Worm (Caenorhabditis elegans) whole organism, late embryonic: Measurements from ENCODE around the gene taf-12.

Experiments
- C08G9.2 ChIP-seq: sonication (generic microtip); optimal IDR thresholded peaks from 2 replicates; lab custom pipeline; 2016; ENCODE audit warnings: mild to moderate bottlenecking, missing genetic modification characterization, moderate library complexity, missing compliant biosample characterization
- F13H6.1 ChIP-seq: sonication (generic microtip); optimal IDR thresholded peaks from 2 replicates; lab custom pipeline; 2016; ENCODE audit warnings: missing genetic modification characterization, missing compliant biosample characterization
- K02D7.2 ChIP-seq: sonication (generic microtip); optimal IDR thresholded peaks from 2 replicates; lab custom pipeline; 2017; ENCODE audit warnings: mild to moderate bottlenecking, missing genetic modification characterization, missing compliant biosample characterization
- T23F11.4 ChIP-seq: fragments of 200-800 bp; sonication (Bioruptor generic); optimal IDR thresholded peaks from 2 replicates; lab custom pipeline; 2018; ENCODE audit warnings: mild to moderate bottlenecking, missing genetic modification characterization, missing compliant biosample characterization
- Y22D7AL.16 ChIP-seq: sonication (generic microtip); optimal IDR thresholded peaks from 2 replicates; lab custom pipeline; 2016; ENCODE audit warnings: missing genetic modification characterization, missing compliant biosample characterization
- ahr-1 ChIP-seq: sonication (generic microtip); optimal IDR thresholded peaks from 2 replicates; lab custom pipeline; 2016; ENCODE audit warnings: missing genetic modification characterization, missing compliant biosample characterization
- ama-1 ChIP-seq: fragments of 150-350 bp; optimal IDR thresholded peaks from 2 replicates; lab custom pipeline; 2014
- ceh-14 ChIP-seq: sonication (generic microtip); optimal IDR thresholded peaks from 2 replicates; lab custom pipeline; 2016; ENCODE audit warnings: missing genotype, missing genetic modification characterization, missing compliant biosample characterization
- ceh-18 ChIP-seq: sonication (generic microtip); optimal IDR thresholded peaks from 2 replicates; lab custom pipeline; 2016; ENCODE audit warnings: missing genetic modification characterization, missing compliant biosample characterization
- ceh-24 ChIP-seq: sonication (generic microtip); optimal IDR thresholded peaks from 2 replicates; lab custom pipeline; 2016; ENCODE audit warnings: mild to moderate bottlenecking, missing genetic modification characterization, missing compliant biosample characterization
- che-1 ChIP-seq: sonication (generic microtip); optimal IDR thresholded peaks from 2 replicates; lab custom pipeline; 2016; ENCODE audit warnings: mild to moderate bottlenecking, missing genetic modification characterization, missing compliant biosample characterization
- dmd-4 ChIP-seq: sonication (generic microtip); optimal IDR thresholded peaks from 2 replicates; lab custom pipeline; 2016; ENCODE audit warnings: borderline replicate concordance, missing genetic modification characterization, missing compliant biosample characterization
- elt-4 ChIP-seq: sonication (generic microtip); optimal IDR thresholded peaks from 2 replicates; lab custom pipeline; 2016; ENCODE audit warnings: missing genetic modification characterization, missing compliant biosample characterization
- ets-4 ChIP-seq: sonication (generic microtip); optimal IDR thresholded peaks from 2 replicates; lab custom pipeline; 2016; ENCODE audit warnings: missing genetic modification characterization, missing compliant biosample characterization
- fax-1 ChIP-seq: sonication (generic microtip); optimal IDR thresholded peaks from 2 replicates; lab custom pipeline; 2016; ENCODE audit warnings: missing genotype, missing genetic modification characterization, missing compliant biosample characterization
- fkh-6 ChIP-seq: sonication (generic microtip); optimal IDR thresholded peaks from 2 replicates; lab custom pipeline; 2016; ENCODE audit warnings: missing genetic modification characterization, missing compliant biosample characterization
- hlh-13 ChIP-seq: fragments of 200-800 bp; sonication (Bioruptor generic); optimal IDR thresholded peaks from 2 replicates; lab custom pipeline; 2018; ENCODE audit warnings: mild to moderate bottlenecking, missing genetic modification characterization, missing compliant biosample characterization
- hlh-15 ChIP-seq: sonication (generic microtip); optimal IDR thresholded peaks from 2 replicates; lab custom pipeline; 2016; ENCODE audit warnings: missing genetic modification characterization, missing compliant biosample characterization
- hlh-30 ChIP-seq: sonication (generic microtip); optimal IDR thresholded peaks from 2 replicates; lab custom pipeline; 2017; ENCODE audit warnings: antibody characterized with exemption, missing genetic modification characterization, missing compliant biosample characterization; ENCODE audit not compliant: insufficient read depth
- hlh-8 ChIP-seq: sonication (generic microtip); optimal IDR thresholded peaks from 2 replicates; lab custom pipeline; 2016; ENCODE audit warnings: missing genotype, missing genetic modification characterization, missing compliant biosample characterization
- madf-2 ChIP-seq: sonication (generic microtip); optimal IDR thresholded peaks from 2 replicates; lab custom pipeline; 2017; ENCODE audit warnings: missing genetic modification characterization, missing compliant biosample characterization
- mec-3 ChIP-seq: sonication (generic microtip); optimal IDR thresholded peaks from 2 replicates; lab custom pipeline; 2016; ENCODE audit warnings: borderline replicate concordance, missing genetic modification characterization, missing compliant biosample characterization
- nfya-1 ChIP-seq: sonication (generic microtip); optimal IDR thresholded peaks from 2 replicates; lab custom pipeline; 2017; ENCODE audit warnings: missing genetic modification characterization, mild to moderate bottlenecking, missing compliant biosample characterization, antibody characterized with exemption, moderate library complexity
- nhr-232 ChIP-seq: sonication (generic microtip); optimal IDR thresholded peaks from 2 replicates; lab custom pipeline; 2016; ENCODE audit warnings: missing genetic modification characterization, missing compliant biosample characterization
- pag-3 ChIP-seq: sonication (generic microtip); optimal IDR thresholded peaks from 2 replicates; lab custom pipeline; 2016; ENCODE audit warnings: missing compliant biosample characterization, missing genetic modification characterization, borderline replicate concordance
- pax-1 ChIP-seq: fragments of 150-350 bp; optimal IDR thresholded peaks from 2 replicates; lab custom pipeline; 2014; ENCODE audit warnings: missing biosample characterization, missing genetic modification characterization
- pha-2 ChIP-seq: sonication (generic microtip); optimal IDR thresholded peaks from 2 replicates; lab custom pipeline; 2017; ENCODE audit warnings: mild to moderate bottlenecking, missing genetic modification characterization, missing compliant biosample characterization
- pqm-1 ChIP-seq: sonication (generic microtip); optimal IDR thresholded peaks from 2 replicates; lab custom pipeline; 2016; ENCODE audit warnings: missing genetic modification characterization, missing compliant biosample characterization
- ref-2 ChIP-seq: sonication (generic microtip); optimal IDR thresholded peaks from 2 replicates; lab custom pipeline; 2016; ENCODE audit warnings: missing genetic modification characterization, missing compliant biosample characterization
- rnt-1 ChIP-seq: sonication (generic microtip); optimal IDR thresholded peaks from 2 replicates; lab custom pipeline; 2016; ENCODE audit warnings: missing genetic modification characterization, missing compliant biosample characterization
- sdc-2 ChIP-seq: sonication (generic microtip); optimal IDR thresholded peaks from 2 replicates; lab custom pipeline; 2016; ENCODE audit warnings: missing genotype, missing genetic modification characterization, missing compliant biosample characterization
- sox-2 ChIP-seq: fragments of 200-800 bp; sonication (Bioruptor generic); IDR thresholded peaks from 2 replicates; pipeline ENCODE4 v1.3.6; 2022; ENCODE audit warnings: missing genetic modification reagents, missing genetic modification characterization, missing compliant biosample characterization
- sox-4 ChIP-seq: sonication (generic microtip); optimal IDR thresholded peaks from 2 replicates; lab custom pipeline; 2017; ENCODE audit warnings: mild to moderate bottlenecking, missing genetic modification characterization, inconsistent platforms, missing compliant biosample characterization
- tbx-2 ChIP-seq: sonication (generic microtip); optimal IDR thresholded peaks from 2 replicates; lab custom pipeline; 2016; ENCODE audit warnings: missing genetic modification characterization, missing compliant biosample characterization
- ttx-3 ChIP-seq: sonication (generic microtip); optimal IDR thresholded peaks from 2 replicates; lab custom pipeline; 2016; ENCODE audit warnings: missing genetic modification reagents, missing genetic modification characterization, missing compliant biosample characterization
- unc-42 ChIP-seq: sonication (generic microtip); optimal IDR thresholded peaks from 2 replicates; lab custom pipeline; 2016; ENCODE audit warnings: missing genotype, missing genetic modification characterization, missing compliant biosample characterization

Gene taf-12

ce11 chrIII:11900022-11900421, 30.9 kb upstream of the taf-12 start:
- TF ChIP-seq ceh-24 (tag; lab: Kevin White, UChicago) (no peak), nfya-1 (tag; lab: Kevin White, UChicago) (peak; percentile 60)
- TF ChIP-seq, all 69 proteins: peak for 1

DNA sequence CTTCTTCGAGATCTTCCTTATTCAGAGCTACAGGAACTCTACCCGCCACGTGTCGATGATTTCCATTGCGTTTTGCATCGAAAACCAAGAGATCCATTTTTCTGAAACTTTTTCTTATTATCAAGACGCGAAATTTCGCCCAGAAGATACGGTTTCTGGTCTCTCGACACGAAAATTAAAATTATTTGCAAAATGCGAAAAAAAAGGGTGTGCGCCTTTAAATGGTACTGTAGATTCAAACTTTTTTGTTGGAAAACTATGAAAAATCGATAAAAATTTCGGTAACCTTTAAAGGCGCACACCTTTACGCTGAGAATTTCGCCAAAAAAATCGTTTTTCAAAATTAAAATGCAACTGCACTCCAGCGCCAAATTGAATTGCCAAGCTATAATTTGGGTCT, 29.1 kb upstream of the taf-12 start, which contains the start of gene tsen-2:
tsen-2 (minus strand) TSS at position 101 of the 400 bp plus-strand sequence.
- no peak for TF ChIP-seq sox-4 (tag; lab: Kevin White, UChicago)
- no peak for TF ChIP-seq ama-1 (lab: Kevin White, UChicago)
- TF ChIP-seq ceh-14 (tag; lab: Kevin White, UChicago), result no peak
- TF ChIP-seq elt-4 (tag; lab: Kevin White, UChicago), result no peak
- TF ChIP-seq ref-2, result no peak
- TF ChIP-seq ahr-1 (tag; lab: Kevin White, UChicago), result no peak
- no peak for TF ChIP-seq nfya-1 (tag; lab: Kevin White, UChicago)
- no peak for TF ChIP-seq hlh-15 (tag; lab: Kevin White, UChicago)
- TF ChIP-seq sdc-2 (tag; lab: Kevin White, UChicago), result no peak
- TF ChIP-seq, all 69 proteins: peak for 0

ce11 chrIII:11896652-11897051, 27.6 kb upstream of the taf-12 start:
- TF ChIP-seq K02D7.2 (no peak), nfya-1 (tag; lab: Kevin White, UChicago) (peak; percentile 51)

DNA sequence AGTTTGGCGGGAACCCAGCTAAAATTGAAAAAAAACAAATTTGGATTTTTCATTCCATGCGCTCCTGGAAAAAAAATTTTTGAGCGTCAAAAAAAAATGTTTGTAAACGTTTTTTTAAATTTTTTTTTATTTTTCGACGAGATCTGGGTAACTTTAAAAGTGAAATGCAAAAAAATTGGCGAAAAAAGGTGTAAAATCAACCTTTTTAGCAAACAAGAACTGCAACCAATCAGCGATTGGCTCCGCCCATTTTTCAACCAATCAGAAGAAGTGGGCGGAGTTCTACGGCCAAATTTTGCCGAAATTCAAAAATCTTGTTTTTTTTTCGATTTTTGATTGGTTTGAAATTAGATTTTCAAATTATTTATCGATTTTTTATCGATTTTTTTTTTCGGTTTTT, 26.4 kb upstream of the taf-12 start:
- TF ChIP-seq nfya-1 (tag; lab: Kevin White, UChicago) (peak; percentile 72), sox-2 (no peak)

DNA sequence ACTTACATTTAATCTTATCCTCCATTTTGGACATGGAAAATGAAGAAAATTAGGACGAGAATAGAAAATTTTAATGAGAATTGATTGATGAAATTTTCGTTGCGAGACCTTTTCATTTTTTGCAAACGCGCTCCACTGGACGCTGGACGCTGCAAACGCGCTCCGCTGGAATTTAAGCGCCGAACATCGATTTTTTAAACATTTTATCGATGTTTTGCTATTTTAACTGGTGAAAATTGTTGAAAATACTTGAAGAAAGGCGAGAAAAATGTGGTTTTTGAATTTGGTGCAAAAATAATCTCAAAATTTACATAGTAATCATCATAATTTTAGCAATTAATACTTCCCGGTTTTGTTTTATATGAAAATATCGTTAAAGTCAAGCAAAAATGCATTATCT, 23.9 kb upstream of the taf-12 start, which contains the start of gene Y56A3A.41:
Y56A3A.41 (minus strand) TSS at position 101 of the 400 bp plus-strand sequence.
- TF ChIP-seq pqm-1 (tag; lab: Kevin White, UChicago) (no peak), nhr-232 (no peak), tbx-2 (tag; lab: Kevin White, UChicago) (no peak), pax-1 (no peak), C08G9.2 (tag; lab: Kevin White, UChicago) (no peak), rnt-1 (tag; lab: Kevin White, UChicago) (no peak), T23F11.4 (GFP tag; lab: Kevin White, UChicago) (no peak), dmd-4 (tag; lab: Kevin White, UChicago) (no peak), mec-3 (no peak), che-1 (tag; lab: Kevin White, UChicago) (no peak), hlh-13 (GFP tag; lab: Kevin White, UChicago) (no peak), madf-2 (tag; lab: Kevin White, UChicago) (no peak), pag-3 (no peak), ets-4 (tag; lab: Kevin White, UChicago) (no peak), fkh-6 (no peak)

- TF ChIP-seq Y22D7AL.16 (tag; lab: Kevin White, UChicago), result no peak
- no peak for TF ChIP-seq ceh-18 (tag; lab: Kevin White, UChicago)
- TF ChIP-seq ttx-3 (tag; lab: Kevin White, UChicago), result no peak
- TF ChIP-seq sox-4 (tag; lab: Kevin White, UChicago), result no peak
- no peak for TF ChIP-seq ceh-14 (tag; lab: Kevin White, UChicago)
- TF ChIP-seq pha-2, result no peak
- TF ChIP-seq fax-1 (tag; lab: Kevin White, UChicago), result no peak
- no peak for TF ChIP-seq hlh-8 (tag; lab: Kevin White, UChicago)
- no peak for TF ChIP-seq hlh-30 (tag; lab: Kevin White, UChicago)
- TF ChIP-seq F13H6.1 (tag; lab: Kevin White, UChicago), result no peak
- no peak for TF ChIP-seq nfya-1 (tag; lab: Kevin White, UChicago)
- TF ChIP-seq tbx-2 (tag; lab: Kevin White, UChicago), result no peak
- TF ChIP-seq unc-42 (tag; lab: Kevin White, UChicago), result no peak
- TF ChIP-seq pqm-1 (tag; lab: Kevin White, UChicago), result no peak
These were observed 22.3 kb upstream of the taf-12 start, which contains the start of gene faah-5 for ce11 chrIII:11891335-11891734. Gene faah-5, minus strand, starts transcription at chrIII:11891435.
